Worm (Caenorhabditis elegans): ENCODE measurements around the gene W01H2.2.

W01H2.2 gene

DNA sequence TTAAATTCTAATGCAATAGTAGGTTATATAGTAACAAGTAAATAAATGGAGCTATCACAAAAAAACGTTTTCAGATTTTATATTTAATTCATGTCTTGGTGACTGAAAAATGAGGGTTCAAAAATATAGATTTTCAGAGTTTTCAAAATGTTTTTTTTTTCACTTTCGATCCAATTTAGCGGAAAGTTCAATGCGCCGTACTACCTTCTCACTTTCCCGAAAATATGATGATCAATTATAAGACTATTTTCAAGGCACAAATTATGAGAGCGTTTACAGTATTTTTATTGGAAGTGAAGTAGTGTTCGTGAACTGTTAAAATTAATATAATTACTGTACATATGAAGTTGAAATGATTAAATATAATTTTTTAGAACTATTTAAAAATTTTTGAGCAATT, 25.2 kb downstream of the W01H2.2 start:
- TF ChIP-seq hmg-4 (GFP tag; optimal IDR thresholded peaks at IDR 0.05) (no peak), ceh-13 (GFP tag; optimal IDR thresholded peaks at IDR 0.05) (no peak), sea-1 (GFP tag; conservative IDR thresholded peaks at IDR 0.05) (no peak)

DNA sequence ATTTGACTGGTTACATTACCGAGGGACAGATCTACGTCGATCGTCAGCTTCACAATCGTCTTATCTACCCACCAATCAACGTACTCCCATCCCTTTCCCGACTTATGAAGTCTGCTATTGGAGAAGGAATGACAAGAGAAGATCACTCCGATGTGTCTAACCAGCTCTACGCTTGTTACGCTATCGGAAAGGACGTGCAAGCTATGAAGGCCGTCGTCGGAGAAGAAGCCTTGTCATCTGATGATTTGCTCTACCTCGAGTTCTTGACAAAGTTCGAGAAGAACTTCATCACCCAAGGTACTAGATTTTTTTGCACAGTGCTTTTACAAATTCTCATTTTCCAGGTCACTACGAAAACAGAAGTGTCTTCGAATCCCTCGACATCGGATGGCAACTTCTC, 26.0 kb downstream of the W01H2.2 start:
- TF ChIP-seq ets-7 (tag; optimal IDR thresholded peaks at IDR 0.05) (no peak), aly-1 (tag; optimal IDR thresholded peaks at IDR 0.05) (no peak), ceh-36 (tag; optimal IDR thresholded peaks at IDR 0.05) (no peak), sea-1 (GFP tag; conservative IDR thresholded peaks at IDR 0.05) (no peak), hmbx-1 (tag; optimal IDR thresholded peaks at IDR 0.05) (no peak), tbx-11 (GFP tag; IDR thresholded peaks at IDR 0.05) (no peak), tra-4 (tag; optimal IDR thresholded peaks at IDR 0.05) (no peak)

DNA sequence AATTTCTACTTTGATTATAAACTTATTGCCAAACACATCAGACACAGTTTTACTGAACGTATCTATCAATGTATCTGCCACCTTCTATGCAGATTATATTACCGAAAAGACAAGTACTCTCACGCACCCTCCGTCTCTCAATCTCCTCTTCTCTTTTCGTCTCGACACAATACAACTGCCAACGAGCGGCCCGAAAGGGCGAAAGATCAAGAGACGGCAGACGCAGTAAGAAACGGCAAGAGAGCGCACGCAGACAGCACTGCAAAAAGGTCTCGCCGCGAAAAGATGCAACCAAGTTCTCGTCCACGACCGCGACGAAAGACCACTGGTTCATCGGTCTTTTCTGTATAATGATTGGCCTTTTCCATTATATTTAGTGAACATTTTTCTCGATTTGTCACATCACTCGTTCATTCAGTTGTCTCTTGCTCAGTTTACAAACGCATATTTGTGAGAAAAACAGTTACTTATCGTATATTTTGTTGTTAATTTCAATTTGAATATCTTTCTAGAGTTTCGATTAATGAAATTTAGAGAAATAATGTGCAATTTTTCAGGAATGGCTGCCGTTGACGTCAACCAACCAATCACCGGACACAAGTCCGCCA, 27.6 kb downstream of the W01H2.2 start, which contains the start of gene vha-12:
vha-12 (plus strand) TSS at position 558 of the 608 bp plus-strand sequence.
- TF ChIP-seq aly-1 (tag; optimal IDR thresholded peaks at IDR 0.05) (no peak), hnd-1 (tag; optimal IDR thresholded peaks at IDR 0.05) (no peak), sea-1 (GFP tag; conservative IDR thresholded peaks at IDR 0.05) (no peak), ceh-13 (GFP tag; optimal IDR thresholded peaks at IDR 0.05) (no peak), tra-4 (tag; optimal IDR thresholded peaks at IDR 0.05) (no peak), B0310.2 (tag; optimal IDR thresholded peaks at IDR 0.05) (no peak), hmbx-1 (tag; optimal IDR thresholded peaks at IDR 0.05) (no peak), scrt-1 (GFP tag; IDR thresholded peaks at IDR 0.05) (no peak), F13C5.2 (tag; optimal IDR thresholded peaks at IDR 0.05) (no peak), ceh-36 (tag; optimal IDR thresholded peaks at IDR 0.05) (no peak), ets-7 (tag; optimal IDR thresholded peaks at IDR 0.05) (no peak), flt-1 (GFP tag; IDR thresholded peaks at IDR 0.05) (no peak), ama-1 (optimal IDR thresholded peaks at IDR 0.05) (no peak), pes-1 (GFP tag; IDR thresholded peaks at IDR 0.05) (no peak), tbx-37 (GFP tag; conservative IDR thresholded peaks at IDR 0.05) (no peak)

DNA sequence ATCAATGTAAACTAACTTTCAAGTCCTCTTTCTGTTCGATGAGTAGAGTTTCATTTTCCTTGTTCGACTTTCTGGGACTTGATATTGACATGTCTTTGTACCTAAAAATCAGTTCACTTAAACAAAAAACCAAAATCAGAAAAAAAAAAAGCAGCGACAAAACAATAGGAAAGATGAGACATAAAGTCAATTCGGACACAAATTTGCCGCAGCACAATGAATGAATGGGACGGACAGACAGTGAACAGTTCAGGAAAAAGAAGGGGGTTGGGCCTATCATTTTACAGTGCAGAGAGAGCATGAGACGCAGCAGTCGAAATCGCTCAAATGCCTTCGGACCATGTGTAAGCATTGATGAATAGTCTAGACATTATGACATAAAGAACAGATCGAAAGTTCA, 31.6 kb downstream of the W01H2.2 start, which contains the start of gene mrp-6:
mrp-6 (minus strand) TSS at position 101 of the 400 bp plus-strand sequence.
- TF ChIP-seq sea-1 (GFP tag; conservative IDR thresholded peaks at IDR 0.05) (no peak), hmg-4 (GFP tag; optimal IDR thresholded peaks at IDR 0.05) (no peak), aly-1 (tag; optimal IDR thresholded peaks at IDR 0.05) (no peak), ceh-36 (tag; optimal IDR thresholded peaks at IDR 0.05) (no peak), ceh-13 (GFP tag; optimal IDR thresholded peaks at IDR 0.05) (no peak)

DNA sequence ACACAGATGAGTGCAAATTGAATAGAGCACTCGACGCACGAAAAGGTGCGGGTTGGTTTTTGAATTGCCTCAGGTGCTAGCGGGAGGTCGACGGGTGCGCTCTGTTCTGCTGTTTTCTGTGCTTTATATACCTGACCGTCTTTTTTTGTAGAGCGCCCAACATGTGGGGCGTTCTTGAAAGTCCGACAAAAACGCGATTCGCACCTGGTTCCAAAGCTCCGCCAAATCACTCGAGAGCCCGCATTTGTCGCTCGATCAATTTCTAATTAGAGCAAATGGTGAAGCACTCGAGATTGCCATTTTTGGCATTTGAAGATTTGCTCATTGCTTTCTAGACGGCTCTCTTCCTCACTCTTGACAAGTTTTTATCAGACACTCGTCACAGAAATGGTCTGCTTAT, 40.9 kb downstream of the W01H2.2 start, which contains the start of gene ZK470.6:
ZK470.6 (minus strand) TSS at position 101 of the 400 bp plus-strand sequence.
- TF ChIP-seq hmbx-1 (tag; optimal IDR thresholded peaks at IDR 0.05) (no peak), tbx-11 (GFP tag; IDR thresholded peaks at IDR 0.05) (no peak)

Measured in whole organism, early embryonic.